In genomic region chrX:15944735-15945323, dm6 we compare ENCODE assay signal across 5 fruit fly cellular contexts.
TF ChIP-seq lines count a peak whose summit lies in the region.

Rrp47 (plus strand) TSS chrX:15944897.

- TF ChIP-seq CTCF in whole organism, embryonic (GFP tag; optimal IDR thresholded peaks at IDR 0.05; lab: Kevin White, UChicago), result no peak

TF ChIP-seq in whole organism, adult, 20 proteins besides CTCF, POLR2A, EP300 and RAD21:
- no peak for TF ChIP-seq cic (GFP tag; optimal IDR thresholded peaks at IDR 0.05; lab: Kevin White, UChicago)
- peak; percentile 26 for TF ChIP-seq kay (GFP tag; lab: Kevin White, UChicago; ENCODE audit: borderline replicate concordance)
- no peak for TF ChIP-seq CG11617 (GFP tag; optimal IDR thresholded peaks at IDR 0.05; lab: Kevin White, UChicago)
- no peak for TF ChIP-seq ovo (GFP tag; optimal IDR thresholded peaks at IDR 0.05; lab: Kevin White, UChicago)
- peak; percentile 25 for TF ChIP-seq bab1 (GFP tag; optimal IDR thresholded peaks at IDR 0.05; lab: Kevin White, UChicago)
- TF ChIP-seq Mnt (GFP tag; optimal IDR thresholded peaks at IDR 0.05; lab: Kevin White, UChicago), result peak; percentile 16

TF ChIP-seq in whole organism, embryonic, 481 proteins besides CTCF, POLR2A, EP300 and RAD21 (continues in another document):
- TF ChIP-seq ssp (GFP tag; IDR thresholded peaks at IDR 0.05; lab: Robert Waterston, UW), result peak; percentile 94
- peak in 1 of 2 experiments; percentile 7 for TF ChIP-seq Pdp1 (GFP tag; optimal IDR thresholded peaks at IDR 0.05; lab: Kevin White, UChicago)
- peak; percentile 21 for TF ChIP-seq Sry-δ (GFP tag; optimal IDR thresholded peaks at IDR 0.05; lab: Kevin White, UChicago)
- TF ChIP-seq her (GFP tag; optimal IDR thresholded peaks at IDR 0.05; lab: Kevin White, UChicago), result peak; percentile 58
- peak; percentile 62 for TF ChIP-seq CG17359 (tag; optimal IDR thresholded peaks at IDR 0.05; lab: Kevin White, UChicago)
- TF ChIP-seq CG17612 (GFP tag; IDR thresholded peaks at IDR 0.05; lab: Robert Waterston, UW), result no peak
- peak; percentile 96 for TF ChIP-seq CG30020 (tag; optimal IDR thresholded peaks at IDR 0.05; lab: Kevin White, UChicago)
- peak; percentile 76 for TF ChIP-seq CG1024 (GFP tag; IDR thresholded peaks at IDR 0.05; lab: Robert Waterston, UW)
- no peak for TF ChIP-seq CG6813 (GFP tag; optimal IDR thresholded peaks at IDR 0.05; lab: Kevin White, UChicago)
- peak; percentile 10 for TF ChIP-seq HmgZ (tag; optimal IDR thresholded peaks at IDR 0.05; lab: Kevin White, UChicago)
- TF ChIP-seq CG3995 (GFP tag; optimal IDR thresholded peaks at IDR 0.05; lab: Kevin White, UChicago), result peak; percentile 37
- TF ChIP-seq trh (GFP tag; optimal IDR thresholded peaks at IDR 0.05; lab: Kevin White, UChicago), result no peak
- TF ChIP-seq Mes4 (GFP tag; optimal IDR thresholded peaks at IDR 0.05; lab: Kevin White, UChicago), result no peak
- peak; percentile 60 for TF ChIP-seq CG4617 (GFP tag; optimal IDR thresholded peaks at IDR 0.05; lab: Kevin White, UChicago; ENCODE audit: borderline replicate concordance)
- TF ChIP-seq Hr39 (optimal IDR thresholded peaks at IDR 0.05; lab: Kevin White, UChicago), result no peak
- TF ChIP-seq zf30C (GFP tag; optimal IDR thresholded peaks at IDR 0.05; lab: Kevin White, UChicago), result no peak
- no peak for TF ChIP-seq Lim3 (GFP tag; IDR thresholded peaks at IDR 0.05; lab: Robert Waterston, UW)
- TF ChIP-seq Neu2 (GFP tag; optimal IDR thresholded peaks at IDR 0.05; lab: Kevin White, UChicago; ENCODE audit: borderline replicate concordance), result no peak
- no peak for TF ChIP-seq CG3065 (GFP tag; optimal IDR thresholded peaks at IDR 0.05; lab: Kevin White, UChicago)
- peak; percentile 12 for TF ChIP-seq CG10267 (tag; optimal IDR thresholded peaks at IDR 0.05; lab: Kevin White, UChicago)
- no peak for TF ChIP-seq gcm2 (GFP tag; optimal IDR thresholded peaks at IDR 0.05; lab: Kevin White, UChicago)

TF ChIP-seq in whole organism, prepupa, 60 proteins besides CTCF, POLR2A, EP300 and RAD21:
- peak; percentile 28 for TF ChIP-seq Eip78C (GFP tag; lab: Kevin White, UChicago)
- TF ChIP-seq CG6854 (GFP tag; optimal IDR thresholded peaks at IDR 0.05; lab: Kevin White, UChicago), result no peak

TF ChIP-seq in whole organism, pupa, 21 proteins besides CTCF, POLR2A, EP300 and RAD21:
- TF ChIP-seq CG8301 (tag; optimal IDR thresholded peaks at IDR 0.05; lab: Kevin White, UChicago) (no peak), D1 (tag; optimal IDR thresholded peaks at IDR 0.05; lab: Kevin White, UChicago) (peak; percentile 24)

TF ChIP-seq in whole organism, wandering third instar larva, 38 proteins besides CTCF, POLR2A, EP300 and RAD21:
- TF ChIP-seq h (GFP tag; optimal IDR thresholded peaks at IDR 0.05; lab: Kevin White, UChicago) (peak; percentile 3), brk (GFP tag; optimal IDR thresholded peaks at IDR 0.05; lab: Kevin White, UChicago) (no peak), N (GFP tag; optimal IDR thresholded peaks at IDR 0.05; lab: Kevin White, UChicago) (peak; percentile 65)
